Fruit fly (Drosophila melanogaster) whole organism, embryonic: ENCODE results near the gene APP-BP1.

Experiments used
- B-H2 ChIP-seq: fragments of 200-800 bp; sonication (Bioruptor generic); optimal IDR thresholded peaks from 2 replicates; lab custom pipeline; 2018; ENCODE audit warnings: missing biosample characterization, mild to moderate bottlenecking, missing genetic modification characterization
- Bgb ChIP-seq: fragments of 200-800 bp; sonication (Bioruptor generic); IDR thresholded peaks from 2 replicates; pipeline ENCODE4 v1.3.6; 2022; ENCODE audit warnings: missing biosample characterization, missing genetic modification characterization; ENCODE audit not compliant: partially characterized antibody
- CG1024 ChIP-seq: fragments of 200-800 bp; sonication (Bioruptor generic); IDR thresholded peaks from 2 replicates; pipeline ENCODE4 v1.3.6; 2022; ENCODE audit warnings: missing biosample characterization, missing genetic modification characterization
- CG12659 ChIP-seq: fragments of 200-800 bp; sonication (Bioruptor generic); optimal IDR thresholded peaks from 3 replicates; lab custom pipeline; 2017; ENCODE audit warnings: mild to moderate bottlenecking, missing biosample characterization, missing genetic modification reagents, missing genetic modification characterization
- CG12769 ChIP-seq: fragments of 200-800 bp; sonication (Bioruptor generic); optimal IDR thresholded peaks from 2 replicates; lab custom pipeline; 2019; ENCODE audit warnings: missing biosample characterization, mild to moderate bottlenecking, missing genetic modification characterization, moderate library complexity
- CG12942 ChIP-seq: fragments of 200-800 bp; sonication (Bioruptor generic); optimal IDR thresholded peaks from 3 replicates; lab custom pipeline; 2016; ENCODE audit warnings: missing biosample characterization, missing genetic modification characterization
- CG2875 ChIP-seq: fragments of 200-800 bp; sonication (Bioruptor generic); optimal IDR thresholded peaks from 2 replicates; lab custom pipeline; 2017; ENCODE audit warnings: missing biosample characterization, mild to moderate bottlenecking, missing genetic modification characterization, missing genetic modification reagents
- CG3281 ChIP-seq: fragments of 200-800 bp; sonication (Bioruptor generic); optimal IDR thresholded peaks from 3 replicates; lab custom pipeline; 2017; ENCODE audit warnings: missing biosample characterization, mild to moderate bottlenecking, missing genetic modification characterization
- CG3407 ChIP-seq: fragments of 200-800 bp; sonication (Bioruptor generic); optimal IDR thresholded peaks from 2 replicates; lab custom pipeline; 2018; ENCODE audit warnings: missing biosample characterization, mild to moderate bottlenecking, missing genetic modification characterization
- CG42726 ChIP-seq: fragments of 200-800 bp; sonication (Bioruptor generic); IDR thresholded peaks from 2 replicates; pipeline ENCODE4 v1.3.6; 2022; ENCODE audit warnings: missing biosample characterization, missing genetic modification characterization; ENCODE audit not compliant: partially characterized antibody
- CG4404 ChIP-seq: fragments of 200-800 bp; sonication (Bioruptor generic); IDR thresholded peaks from 2 replicates; pipeline ENCODE4 v1.3.6; 2022; ENCODE audit warnings: missing biosample characterization, missing genetic modification characterization
- CG5953 ChIP-seq: fragments of 200-800 bp; sonication (Bioruptor generic); IDR thresholded peaks from 2 replicates; pipeline ENCODE4 v1.3.6; 2022; ENCODE audit warnings: missing biosample characterization, missing genetic modification characterization
- CG6175 ChIP-seq: fragments of 200-800 bp; sonication (Bioruptor generic); IDR thresholded peaks from 3 replicates; pipeline ENCODE4 v1.3.6; 2022; ENCODE audit warnings: missing biosample characterization, missing genetic modification characterization
- CG8388 ChIP-seq: fragments of 200-800 bp; sonication (Bioruptor generic); optimal IDR thresholded peaks from 2 replicates; lab custom pipeline; 2019; ENCODE audit warnings: missing biosample characterization, mild to moderate bottlenecking, missing genetic modification characterization, moderate library complexity
- Camta ChIP-seq: fragments of 200-800 bp; sonication (Bioruptor generic); optimal IDR thresholded peaks from 2 replicates; lab custom pipeline; 2016; ENCODE audit warnings: missing biosample characterization, missing genetic modification characterization
- D19B ChIP-seq: fragments of 200-800 bp; sonication (Bioruptor generic); optimal IDR thresholded peaks from 2 replicates; lab custom pipeline; 2017; ENCODE audit warnings: missing biosample characterization, mild to moderate bottlenecking, missing genetic modification characterization
- Dbx ChIP-seq: fragments of 200-800 bp; sonication (Bioruptor generic); IDR thresholded peaks from 3 replicates; pipeline ENCODE4 v1.3.6; 2022; ENCODE audit warnings: missing biosample characterization, missing genetic modification characterization
- Dip3 ChIP-seq: fragments of 200-800 bp; sonication (Bioruptor generic); optimal IDR thresholded peaks from 3 replicates; lab custom pipeline; 2016; ENCODE audit warnings: missing biosample characterization, missing genetic modification characterization
- Doc2 ChIP-seq: fragments of 200-800 bp; sonication (Bioruptor generic); IDR thresholded peaks from 2 replicates; pipeline ENCODE4 v1.3.6; 2022; ENCODE audit warnings: missing biosample characterization, missing genetic modification characterization
- Dref ChIP-seq: fragments of 200-800 bp; sonication (Bioruptor generic); IDR thresholded peaks from 2 replicates; pipeline ENCODE4 v1.3.6; 2022; ENCODE audit warnings: missing biosample characterization, missing genetic modification characterization
- H2.0 ChIP-seq: fragments of 200-800 bp; sonication (Bioruptor generic); IDR thresholded peaks from 2 replicates; pipeline ENCODE4 v1.3.6; 2022; ENCODE audit warnings: missing biosample characterization, missing genetic modification characterization
- Nf-YB ChIP-seq: fragments of 200-800 bp; sonication (Bioruptor generic); optimal IDR thresholded peaks from 3 replicates; lab custom pipeline; 2019; ENCODE audit warnings: missing biosample characterization, mild to moderate bottlenecking, missing genetic modification characterization, moderate library complexity
- PHDP ChIP-seq: fragments of 200-800 bp; sonication (Bioruptor generic); optimal IDR thresholded peaks from 3 replicates; lab custom pipeline; 2018; ENCODE audit warnings: missing biosample characterization, mild to moderate bottlenecking, missing genetic modification characterization, moderate library complexity
- Sry-β ChIP-seq: fragments of 200-800 bp; sonication (Bioruptor generic); optimal IDR thresholded peaks from 2 replicates; lab custom pipeline; 2018; ENCODE audit warnings: missing biosample characterization, mild to moderate bottlenecking, missing genetic modification characterization, moderate library complexity
- Stat92E ChIP-seq, 3 experiments: fragments of >200 bp in 2 of 3; fragments of 200-800 bp in 1 of 3; sonication (Bioruptor generic) in 1 of 3; optimal IDR thresholded peaks; 2 replicates each; lab custom pipeline; 2017 to 2019; ENCODE audit warnings: missing biosample characterization in 3 of 3, missing genetic modification characterization in 3 of 3, mild to moderate bottlenecking in 1 of 3, moderate library complexity in 1 of 3
- Vsx1 ChIP-seq: fragments of 200-800 bp; sonication (Bioruptor generic); optimal IDR thresholded peaks from 2 replicates; lab custom pipeline; 2017; ENCODE audit warnings: missing biosample characterization, mild to moderate bottlenecking, missing genetic modification characterization, missing genetic modification reagents
- ap ChIP-seq: fragments of 200-800 bp; sonication (Bioruptor generic); IDR thresholded peaks from 2 replicates; pipeline ENCODE4 v1.3.6; 2022; ENCODE audit warnings: missing biosample characterization, missing genetic modification characterization
- cad ChIP-seq: fragments of >200 bp; optimal IDR thresholded peaks from 2 replicates; lab custom pipeline; 2017; ENCODE audit warnings: missing biosample characterization, missing genetic modification characterization
- en ChIP-seq: fragments of 200-800 bp; sonication (Bioruptor generic); optimal IDR thresholded peaks from 2 replicates; lab custom pipeline; 2016; ENCODE audit warnings: missing biosample characterization, missing genetic modification characterization
- eve ChIP-seq, 2 experiments: fragments of >200 bp; optimal IDR thresholded peaks; 2 replicates each; lab custom pipeline; 2017; ENCODE audit warnings: missing biosample characterization in 2 of 2, missing genetic modification characterization in 2 of 2
- hkb ChIP-seq, 2 experiments: fragments of 200-800 bp in 1 of 2; fragments of >200 bp in 1 of 2; sonication (Bioruptor generic) in 1 of 2; IDR thresholded peaks in 1 of 2; optimal IDR thresholded peaks in 1 of 2; 2 replicates each; pipeline versions ENCODE4 v1.3.6 to Lab custom; 2017 to 2022; ENCODE audit warnings: missing biosample characterization in 1 of 2, missing genetic modification characterization in 1 of 2
- knrl ChIP-seq: fragments of 200-800 bp; sonication (Bioruptor generic); IDR thresholded peaks from 3 replicates; pipeline ENCODE4 v1.3.6; 2022; ENCODE audit warnings: missing biosample characterization, missing genetic modification characterization; ENCODE audit not compliant: partially characterized antibody
- lilli ChIP-seq: fragments of 200-800 bp; sonication (Bioruptor generic); optimal IDR thresholded peaks from 3 replicates; lab custom pipeline; 2016; ENCODE audit warnings: missing biosample characterization, missing genetic modification characterization
- luna ChIP-seq: fragments of 200-800 bp; sonication (Bioruptor generic); optimal IDR thresholded peaks from 2 replicates; lab custom pipeline; 2016; ENCODE audit warnings: missing biosample characterization, missing genetic modification characterization
- nerfin-1 ChIP-seq: fragments of 200-800 bp; sonication (Bioruptor generic); optimal IDR thresholded peaks from 3 replicates; lab custom pipeline; 2019; ENCODE audit warnings: missing biosample characterization, mild to moderate bottlenecking, missing genetic modification characterization, moderate library complexity
- nmo ChIP-seq: fragments of 200-800 bp; sonication (Bioruptor generic); optimal IDR thresholded peaks from 2 replicates; lab custom pipeline; 2018; ENCODE audit warnings: missing biosample characterization, mild to moderate bottlenecking, missing genetic modification characterization, moderate library complexity
- onecut ChIP-seq: fragments of 200-800 bp; sonication (Bioruptor generic); IDR thresholded peaks from 2 replicates; pipeline ENCODE4 v1.3.6; 2022; ENCODE audit warnings: missing biosample characterization, missing genetic modification characterization
- sc ChIP-seq, 3 experiments: fragments of >200 bp in 2 of 3; fragments of 200-800 bp in 1 of 3; sonication (Bioruptor generic) in 1 of 3; optimal IDR thresholded peaks; 2 replicates in 2 of 3; 3 replicates in 1 of 3; lab custom pipeline; 2017; ENCODE audit warnings: mild to moderate bottlenecking in 1 of 3, missing biosample characterization in 1 of 3, missing genetic modification characterization in 1 of 3, missing genetic modification reagents in 1 of 3
- sens-2 ChIP-seq: fragments of 200-800 bp; sonication (Bioruptor generic); IDR thresholded peaks from 2 replicates; pipeline ENCODE4 v1.3.6; 2022; ENCODE audit warnings: missing biosample characterization, missing genetic modification characterization
- sim ChIP-seq: fragments of 200-800 bp; sonication (Bioruptor generic); IDR thresholded peaks from 2 replicates; pipeline ENCODE4 v1.3.6; 2022; ENCODE audit warnings: missing biosample characterization, missing genetic modification characterization
- slou ChIP-seq: fragments of 200-800 bp; sonication (Bioruptor generic); optimal IDR thresholded peaks from 3 replicates; lab custom pipeline; 2016; ENCODE audit warnings: missing biosample characterization, missing genetic modification characterization
- tin ChIP-seq: fragments of 200-800 bp; sonication (Bioruptor generic); optimal IDR thresholded peaks from 3 replicates; lab custom pipeline; 2016; ENCODE audit warnings: missing biosample characterization, missing genetic modification characterization
- tio ChIP-seq: fragments of 200-800 bp; sonication (Bioruptor generic); optimal IDR thresholded peaks from 2 replicates; lab custom pipeline; 2017; ENCODE audit warnings: missing biosample characterization, missing genetic modification characterization, inconsistent platforms
- toy ChIP-seq: fragments of 200-800 bp; sonication (Bioruptor generic); IDR thresholded peaks from 2 replicates; pipeline ENCODE4 v1.3.6; 2022; ENCODE audit warnings: missing biosample characterization, missing genetic modification characterization
- tx ChIP-seq: fragments of 200-800 bp; sonication (Bioruptor generic); optimal IDR thresholded peaks from 2 replicates; lab custom pipeline; 2016; ENCODE audit warnings: missing biosample characterization, missing genetic modification characterization
- unc-4 ChIP-seq: fragments of 200-800 bp; sonication (Bioruptor generic); IDR thresholded peaks from 2 replicates; pipeline ENCODE4 v1.3.6; 2022; ENCODE audit warnings: missing biosample characterization, missing genetic modification characterization; ENCODE audit not compliant: partially characterized antibody
- vnd ChIP-seq: fragments of 200-800 bp; sonication (Bioruptor generic); IDR thresholded peaks from 3 replicates; pipeline ENCODE4 v1.3.6; 2022; ENCODE audit warnings: missing biosample characterization, missing genetic modification characterization; ENCODE audit not compliant: partially characterized antibody
- yki ChIP-seq: fragments of >200 bp; optimal IDR thresholded peaks from 3 replicates; lab custom pipeline; 2018

Gene APP-BP1

dm6 chr3L:11091943-11092609 lies 6.1 kb upstream of the APP-BP1 start (continued):
- peak; percentile 14 for TF ChIP-seq en (GFP tag; lab: Kevin White, UChicago)
- peak; percentile 60 for TF ChIP-seq CG12769
- peak; percentile 3 for TF ChIP-seq Nf-YB (GFP tag; lab: Kevin White, UChicago)
- no peak for TF ChIP-seq ap
- TF ChIP-seq B-H2 (GFP tag; lab: Kevin White, UChicago), result no peak
- TF ChIP-seq CG5953 (GFP tag; lab: Robert Waterston, UW), result no peak
- TF ChIP-seq CG2875 (GFP tag; lab: Kevin White, UChicago), result no peak
- TF ChIP-seq Dip3, result peak; percentile 48
- no peak for TF ChIP-seq toy (GFP tag; lab: Robert Waterston, UW)
- TF ChIP-seq cad (GFP tag; lab: Kevin White, UChicago), result no peak
- peak; percentile 19; the same call in 1 of the 2 replicates for TF ChIP-seq H2.0 (GFP tag; lab: Robert Waterston, UW)
- 0 out of 2 replicates have a peak, but pooled peaks have one; percentile 24 for TF ChIP-seq CG4404 (GFP tag; lab: Robert Waterston, UW)
- TF ChIP-seq luna, result no peak
- TF ChIP-seq tx (GFP tag; lab: Kevin White, UChicago), result peak; percentile 25
- no peak for TF ChIP-seq unc-4
- no peak for TF ChIP-seq Bgb (GFP tag; lab: Robert Waterston, UW)
- no peak for TF ChIP-seq tio (GFP tag; lab: Kevin White, UChicago)
- peak; percentile 30 for TF ChIP-seq lilli (GFP tag; lab: Kevin White, UChicago)
- TF ChIP-seq eve (GFP tag; optimal IDR thresholded peaks at IDR 0.05; lab: Kevin White, UChicago), result peak in 1 of 2 experiments; percentile 58
- TF ChIP-seq tin, result peak; percentile 62
- no peak for TF ChIP-seq hkb (optimal IDR thresholded peaks at IDR 0.05; lab: Kevin White, UChicago)
- 0 out of 2 replicates have a peak, but pooled peaks have one; percentile 11 for TF ChIP-seq hkb (GFP tag; IDR thresholded peaks at IDR 0.05; lab: Robert Waterston, UW)
- no peak for TF ChIP-seq sc (optimal IDR thresholded peaks at IDR 0.05; lab: Kevin White, UChicago)
- TF ChIP-seq sc (GFP tag; optimal IDR thresholded peaks at IDR 0.05; lab: Kevin White, UChicago), result no peak
- TF ChIP-seq CG3407 (GFP tag; lab: Kevin White, UChicago), result peak; percentile 32
- no peak for TF ChIP-seq CG42726 (GFP tag; lab: Robert Waterston, UW)
- peak; percentile 61 for TF ChIP-seq CG12659 (GFP tag; lab: Kevin White, UChicago)
- no peak for TF ChIP-seq sim
- no peak for TF ChIP-seq Doc2 (GFP tag; lab: Robert Waterston, UW)
- no peak for TF ChIP-seq PHDP (tag; lab: Kevin White, UChicago)
- no peak for TF ChIP-seq sens-2 (GFP tag; lab: Robert Waterston, UW)
- no peak for TF ChIP-seq D19B (GFP tag; lab: Kevin White, UChicago)
- TF ChIP-seq yki (lab: Kevin White, UChicago), result no peak
- no peak for TF ChIP-seq vnd (GFP tag; lab: Robert Waterston, UW)
- TF ChIP-seq Dref, result no peak
- TF ChIP-seq Stat92E (GFP tag; optimal IDR thresholded peaks at IDR 0.05; lab: Kevin White, UChicago), result no peak
- TF ChIP-seq CG3281 (GFP tag; lab: Kevin White, UChicago), result peak; percentile 35
- TF ChIP-seq CG1024, result no peak
- no peak for TF ChIP-seq nerfin-1 (tag; lab: Kevin White, UChicago)
- TF ChIP-seq knrl, result peak; percentile 15; the same call in 1 of the 3 replicates
- no peak for TF ChIP-seq slou
- peak; percentile 27 for TF ChIP-seq nmo
- no peak for TF ChIP-seq CG6175 (GFP tag; lab: Robert Waterston, UW)
- TF ChIP-seq Sry-β (GFP tag; lab: Kevin White, UChicago), result no peak
- peak; percentile 47 for TF ChIP-seq Vsx1 (GFP tag; lab: Kevin White, UChicago)
- peak; percentile 56; the same call in 1 of the 2 replicates for TF ChIP-seq onecut (GFP tag; lab: Robert Waterston, UW)
- TF ChIP-seq Dbx (GFP tag; lab: Robert Waterston, UW), result 0 out of 3 replicates have a peak, but pooled peaks have one; percentile 53
- TF ChIP-seq CG12942 (GFP tag; lab: Kevin White, UChicago), result peak; percentile 39
- TF ChIP-seq Camta (GFP tag; lab: Kevin White, UChicago), result peak; percentile 38
- TF ChIP-seq CG8388 (GFP tag; lab: Kevin White, UChicago), result no peak
